Fruit fly (Drosophila melanogaster) whole organism, pupa: ENCODE measurements around the gene PH4alphaSG1.

Experiments
- CG10348 ChIP-seq: fragments of 200-800 bp; sonication (Bioruptor generic); IDR thresholded peaks from 2 replicates; pipeline ENCODE4 v1.3.6; 2022; ENCODE audit warnings: missing biosample characterization, missing genetic modification characterization
- CG15710 ChIP-seq: fragments of 200-800 bp; sonication (Bioruptor generic); optimal IDR thresholded peaks from 2 replicates; lab custom pipeline; 2018; ENCODE audit warnings: missing biosample characterization, mild to moderate bottlenecking, missing genetic modification characterization, moderate library complexity
- CG32121 ChIP-seq: fragments of 200-800 bp; sonication (Bioruptor generic); IDR thresholded peaks from 2 replicates; pipeline ENCODE4 v1.3.6; 2022; ENCODE audit warnings: missing biosample characterization, missing genetic modification characterization
- CG34367 ChIP-seq: fragments of 200-800 bp; sonication (Bioruptor generic); optimal IDR thresholded peaks from 2 replicates; lab custom pipeline; 2018; ENCODE audit warnings: missing biosample characterization, mild to moderate bottlenecking, missing genetic modification characterization
- CG8159 ChIP-seq: fragments of 200-800 bp; sonication (Bioruptor generic); optimal IDR thresholded peaks from 3 replicates; lab custom pipeline; 2018; ENCODE audit warnings: missing biosample characterization, mild to moderate bottlenecking, missing genetic modification characterization, moderate library complexity
- CG8301 ChIP-seq: fragments of 200-800 bp; sonication (Bioruptor generic); optimal IDR thresholded peaks from 2 replicates; lab custom pipeline; 2018; ENCODE audit warnings: missing biosample characterization, mild to moderate bottlenecking, missing genetic modification characterization
- Pif1B ChIP-seq: fragments of 200-800 bp; sonication (Bioruptor generic); optimal IDR thresholded peaks from 3 replicates; lab custom pipeline; 2016; ENCODE audit warnings: missing biosample characterization, missing genetic modification characterization

DNA sequence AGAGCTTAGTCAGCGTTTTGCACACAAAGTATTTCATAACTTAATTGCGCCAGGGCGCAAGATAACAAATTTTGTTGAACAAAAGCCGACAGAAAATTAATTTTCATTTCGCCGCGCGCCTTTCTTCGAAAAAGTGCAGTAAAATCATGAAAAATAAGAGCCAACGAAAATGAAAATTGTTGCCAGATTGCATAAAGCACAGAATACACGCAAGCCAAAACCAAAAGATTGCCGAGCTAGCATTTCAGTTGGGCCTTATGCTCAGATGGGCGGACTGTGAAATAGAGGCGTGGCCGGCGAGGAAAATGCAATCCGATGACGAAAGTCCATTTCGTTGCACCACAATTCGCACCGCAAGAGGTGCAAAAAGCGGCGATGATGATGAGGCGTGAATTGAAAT, 34.8 kb downstream of the PH4alphaSG1 start:
- no peak for TF ChIP-seq CG8159
- TF ChIP-seq Pif1B (GFP tag; lab: Kevin White, UChicago), result no peak
- TF ChIP-seq CG34367 (tag; lab: Kevin White, UChicago), result no peak
- no peak for TF ChIP-seq CG10348 (GFP tag; lab: Robert Waterston, UW)
- TF ChIP-seq CG32121 (GFP tag; lab: Robert Waterston, UW), result no peak
- no peak for TF ChIP-seq CG8301 (tag; lab: Kevin White, UChicago)
- TF ChIP-seq CG15710 (tag; lab: Kevin White, UChicago), result no peak
